Fruit fly (Drosophila melanogaster) whole organism: ENCODE data around the gene CheA84a.

ENCODE experiments used
- Dll ChIP-seq: fragments of >200 bp; optimal IDR thresholded peaks from 2 replicates; lab custom pipeline; 2017
- EcR ChIP-seq, 2 experiments: fragments of >200 bp; optimal IDR thresholded peaks; 2 replicates each; lab custom pipeline; 2017; ENCODE audit warnings: missing biosample characterization in 2 of 2, missing genetic modification characterization in 2 of 2, missing genetic modification reagents in 2 of 2
- pan ChIP-seq: fragments of >200 bp; optimal IDR thresholded peaks from 2 replicates; lab custom pipeline; 2017
- psq ChIP-seq: fragments of >200 bp; optimal IDR thresholded peaks from 2 replicates; lab custom pipeline; 2017
- usp ChIP-seq: fragments of >200 bp; optimal IDR thresholded peaks from 2 replicates; lab custom pipeline; 2017; ENCODE audit warnings: missing biosample characterization, missing genetic modification characterization, mixed read lengths

dm6 chr3R:8203367-8203766 is 1.3 kb downstream of the CheA84a start:
- TF ChIP-seq psq (lab: Kevin White, UChicago) (no peak), Dll (no peak), usp (no peak), EcR (GFP tag; optimal IDR thresholded peaks at IDR 0.05; lab: Kevin White, UChicago) (no peak), pan (lab: Kevin White, UChicago) (no peak)
